Fruit fly (Drosophila melanogaster): Measurements from ENCODE around the gene CAH9.

DNA sequence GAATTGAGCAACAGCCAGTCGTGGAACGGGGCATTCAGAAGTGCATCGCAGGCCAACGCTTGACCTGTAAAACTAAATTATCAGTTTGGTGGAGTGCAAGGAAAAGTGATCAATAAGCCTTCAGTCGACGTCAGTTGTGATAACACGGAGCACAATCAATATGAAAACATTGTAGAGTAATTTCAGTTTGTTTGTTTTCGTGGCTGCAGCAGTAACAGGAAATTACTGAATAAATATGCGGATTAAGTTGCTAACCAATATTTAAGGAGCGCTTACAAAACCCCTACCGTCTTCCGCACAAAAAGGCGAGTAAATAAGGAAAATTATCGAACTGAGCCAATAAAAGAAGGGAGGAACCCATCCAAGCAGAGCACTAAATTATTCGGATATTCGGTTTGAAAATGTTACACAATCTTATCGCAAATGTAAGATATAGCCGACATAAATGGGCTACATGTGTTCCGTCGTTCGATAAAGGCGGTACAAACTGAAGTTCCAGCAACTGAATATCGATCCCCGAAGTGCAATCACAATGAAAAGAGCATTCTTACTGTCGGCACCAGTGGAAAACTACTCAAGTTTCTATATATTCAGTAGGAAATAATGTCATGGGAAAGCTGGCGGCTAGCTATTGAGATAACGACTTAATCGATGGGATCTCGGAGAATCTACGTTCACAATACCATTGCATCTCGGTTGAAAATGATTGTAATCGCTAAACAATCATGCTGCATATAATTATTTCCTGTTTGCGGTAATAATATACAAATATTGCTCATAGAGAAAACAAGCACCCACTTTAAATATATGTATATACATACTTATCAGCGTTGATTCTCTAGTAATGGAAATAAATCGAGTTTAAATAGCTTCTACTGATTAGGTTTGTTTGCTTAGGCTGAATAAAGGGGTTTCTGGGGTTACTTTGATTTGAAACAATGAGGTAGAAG, 30.0 kb upstream of the CAH9 start:
- peak; percentile 62 for TF ChIP-seq CG9139 (GFP tag; optimal IDR thresholded peaks at IDR 0.05)
- peak; percentile 22 for TF ChIP-seq topi (GFP tag; optimal IDR thresholded peaks at IDR 0.05)
- TF ChIP-seq CG7368 (GFP tag; optimal IDR thresholded peaks at IDR 0.05), result peak; percentile 69
- peak; percentile 60 for TF ChIP-seq net (GFP tag; optimal IDR thresholded peaks at IDR 0.05)
